Worm (Caenorhabditis elegans): Measurements from ENCODE around the gene C03F11.4.

The C03F11.4 gene

DNA sequence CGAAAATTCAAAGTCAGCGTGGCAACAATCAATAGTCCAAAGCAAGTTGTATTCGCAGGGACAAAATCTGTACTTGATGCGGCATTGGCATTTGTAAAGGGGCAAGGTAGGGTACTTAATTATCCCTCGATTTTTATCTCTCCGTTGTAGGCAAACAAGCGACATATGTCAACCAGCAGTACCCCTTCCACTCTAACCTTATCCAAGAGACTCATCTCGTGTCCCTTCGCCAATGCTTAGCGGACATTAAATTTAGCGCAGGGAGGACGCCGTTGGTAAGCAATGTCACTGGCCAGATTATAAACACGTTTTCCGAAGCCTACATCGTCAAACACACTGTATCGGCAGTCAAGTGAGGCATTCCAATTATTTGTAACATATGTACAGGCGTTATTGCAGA lies 23.1 kb upstream of the C03F11.4 start (continued):
- TF ChIP-seq attf-3 (GFP tag; conservative IDR thresholded peaks at IDR 0.05): peak; percentile 56
- no peak for TF ChIP-seq xnd-1 (tag; optimal IDR thresholded peaks at IDR 0.05)
- TF ChIP-seq B0261.1 (tag; optimal IDR thresholded peaks at IDR 0.05): peak; percentile 61
- no peak for TF ChIP-seq dpl-1 (GFP tag; optimal IDR thresholded peaks at IDR 0.05)
- TF ChIP-seq aptf-2 (GFP tag; conservative IDR thresholded peaks at IDR 0.05): no peak
- no peak for TF ChIP-seq Y53F4B.3 (GFP tag; IDR thresholded peaks at IDR 0.05)
- peak; percentile 51; the same call in 1 of the 2 replicates for TF ChIP-seq ceh-40 (GFP tag; IDR thresholded peaks at IDR 0.05)
- 0 out of 2 replicates have a peak, but pooled peaks have one; percentile 75 for TF ChIP-seq madf-3 (GFP tag; IDR thresholded peaks at IDR 0.05)
- TF ChIP-seq F49E8.2 (tag; optimal IDR thresholded peaks at IDR 0.05; ENCODE audit: insufficient read depth): no peak
- TF ChIP-seq snpc-3.4 (tag; optimal IDR thresholded peaks at IDR 0.05): no peak
- peak; percentile 91 for TF ChIP-seq ets-4 (GFP tag; optimal IDR thresholded peaks at IDR 0.05)
- peak; percentile 40 for TF ChIP-seq attf-5 (GFP tag; optimal IDR thresholded peaks at IDR 0.05)
- TF ChIP-seq F57C9.4 (tag; optimal IDR thresholded peaks at IDR 0.05): peak; percentile 66
- TF ChIP-seq tbx-9 (tag; optimal IDR thresholded peaks at IDR 0.05; ENCODE audit: borderline replicate concordance): no peak
- peak; percentile 83 for TF ChIP-seq unc-62 (GFP tag; optimal IDR thresholded peaks at IDR 0.05)
- TF ChIP-seq ceh-100 (GFP tag; IDR thresholded peaks at IDR 0.05): peak; percentile 72
- peak; percentile 78 for TF ChIP-seq tbp1 (GFP tag; optimal IDR thresholded peaks at IDR 0.05)
- peak; percentile 84 for TF ChIP-seq C17E4.6 (GFP tag; IDR thresholded peaks at IDR 0.05)
- TF ChIP-seq nhr-120 (GFP tag; IDR thresholded peaks at IDR 0.05): peak; percentile 81; the same call in 1 of the 2 replicates
- TF ChIP-seq pha-4 (tag; optimal IDR thresholded peaks at IDR 0.05): peak; percentile 33
- peak; percentile 94 for TF ChIP-seq madf-10 (tag; optimal IDR thresholded peaks at IDR 0.05)
- peak; percentile 18 for TF ChIP-seq mel-28 (tag; optimal IDR thresholded peaks at IDR 0.05; ENCODE audit: borderline replicate concordance)
- TF ChIP-seq gei-17 (GFP tag; optimal IDR thresholded peaks at IDR 0.05): peak; percentile 97
- peak; percentile 96 for TF ChIP-seq somi-1 (GFP tag; optimal IDR thresholded peaks at IDR 0.05)
- peak; percentile 99 for TF ChIP-seq ztf-26 (tag; optimal IDR thresholded peaks at IDR 0.05)
- TF ChIP-seq Y95B8A.8 (GFP tag; IDR thresholded peaks at IDR 0.05): 0 out of 2 replicates have a peak, but pooled peaks have one; percentile 53
- TF ChIP-seq let-607 (tag; optimal IDR thresholded peaks at IDR 0.05): peak; percentile 36 to 93
- TF ChIP-seq dox-1 (GFP tag; IDR thresholded peaks at IDR 0.05): peak; percentile 99
- TF ChIP-seq hmg-1.2 (GFP tag; IDR thresholded peaks at IDR 0.05): peak; percentile 86
- no peak for TF ChIP-seq snpc-1.1 (tag; optimal IDR thresholded peaks at IDR 0.05; ENCODE audit: insufficient read depth)
- no peak for TF ChIP-seq sdz-38 (tag; optimal IDR thresholded peaks at IDR 0.05)
- peak in 1 of 2 experiments; percentile 62 for TF ChIP-seq rec-8 (tag; optimal IDR thresholded peaks at IDR 0.05)
- no peak for TF ChIP-seq lsl-1 (GFP tag; optimal IDR thresholded peaks at IDR 0.05)
- peak; percentile 71 for TF ChIP-seq cebp-1 (GFP tag; IDR thresholded peaks at IDR 0.05)
- TF ChIP-seq cebp-1 (tag; optimal IDR thresholded peaks at IDR 0.05): peak; percentile 97
- no peak for TF ChIP-seq fkh-3 (tag; optimal IDR thresholded peaks at IDR 0.05)
- peak; percentile 81 for TF ChIP-seq ztf-18 (tag; optimal IDR thresholded peaks at IDR 0.05)

DNA sequence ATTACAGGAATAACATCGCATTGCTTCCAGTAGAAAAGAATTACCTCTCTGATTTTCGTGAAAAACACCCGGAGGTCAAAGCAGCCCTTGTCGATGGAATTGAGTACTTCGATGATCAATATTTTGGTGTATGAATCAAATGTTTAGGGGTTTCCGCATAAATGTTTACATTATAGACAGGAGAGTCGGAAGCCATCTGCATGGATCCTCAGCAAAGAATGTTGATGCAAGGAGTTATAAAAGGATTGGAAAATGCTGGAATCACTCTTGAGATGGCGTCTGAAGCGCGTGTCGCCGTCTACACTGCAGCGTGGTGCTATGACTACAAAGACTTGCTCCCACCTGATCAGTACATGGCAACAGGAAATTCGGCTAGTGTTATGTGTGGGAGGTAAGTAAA lies 8.0 kb upstream of the C03F11.4 start, which contains the start of gene C41A3.2:
TSS of gene C41A3.2 (minus strand) at position 101 of the 400 bp plus-strand sequence.
- TF ChIP-seq nhr-179 (tag; optimal IDR thresholded peaks at IDR 0.05) (no peak), let-526 (GFP tag; IDR thresholded peaks at IDR 0.05) (no peak), attf-6 (GFP tag; IDR thresholded peaks at IDR 0.05) (no peak), madf-3 (GFP tag; IDR thresholded peaks at IDR 0.05) (0 out of 2 replicates have a peak, but pooled peaks have one; percentile 32), F33H1.4 (GFP tag; IDR thresholded peaks at IDR 0.05) (no peak)
